Fruit fly (Drosophila melanogaster) whole organism, prepupa: Measurements from ENCODE around the gene Nsun5.

Experiments used
- CG10669 ChIP-seq: fragments of 200-800 bp; sonication (Bioruptor generic); optimal IDR thresholded peaks from 3 replicates; lab custom pipeline; 2018; ENCODE audit warnings: missing biosample characterization, mild to moderate bottlenecking, missing genetic modification characterization, moderate library complexity
- CG11294 ChIP-seq: fragments of 200-800 bp; sonication (Bioruptor generic); IDR thresholded peaks from 2 replicates; pipeline ENCODE4 v1.3.6; 2022; ENCODE audit warnings: missing biosample characterization, missing genetic modification characterization
- CG11762 ChIP-seq: fragments of 200-800 bp; sonication (Bioruptor generic); optimal IDR thresholded peaks from 3 replicates; lab custom pipeline; 2016; ENCODE audit warnings: missing biosample characterization, missing genetic modification characterization; ENCODE audit not compliant: insufficient read depth
- CG15336 ChIP-seq: fragments of 200-800 bp; sonication (Bioruptor generic); IDR thresholded peaks from 2 replicates; pipeline ENCODE4 v1.3.6; 2022; ENCODE audit warnings: missing biosample characterization, missing genetic modification characterization
- CG1621 ChIP-seq: fragments of 200-800 bp; sonication (Bioruptor generic); optimal IDR thresholded peaks from 3 replicates; lab custom pipeline; 2018; ENCODE audit warnings: missing biosample characterization, mild to moderate bottlenecking, missing genetic modification characterization
- CG16779 ChIP-seq: fragments of 200-800 bp; sonication (Bioruptor generic); optimal IDR thresholded peaks from 3 replicates; lab custom pipeline; 2017; ENCODE audit warnings: missing biosample characterization, mild to moderate bottlenecking, missing genetic modification characterization
- CG3032 ChIP-seq: fragments of 200-800 bp; optimal IDR thresholded peaks from 2 replicates; lab custom pipeline; 2019; ENCODE audit warnings: missing biosample characterization, mild to moderate bottlenecking, missing genetic modification characterization, moderate library complexity
- CG31627 ChIP-seq: fragments of 200-800 bp; sonication (Bioruptor generic); optimal IDR thresholded peaks from 3 replicates; lab custom pipeline; 2016; ENCODE audit warnings: missing biosample characterization, missing genetic modification characterization
- CG3919 ChIP-seq: fragments of 200-800 bp; sonication (Bioruptor generic); optimal IDR thresholded peaks from 3 replicates; lab custom pipeline; 2016; ENCODE audit warnings: missing biosample characterization, missing genetic modification characterization
- CG4318 ChIP-seq: fragments of 200-800 bp; sonication (Bioruptor generic); optimal IDR thresholded peaks from 3 replicates; lab custom pipeline; 2017; ENCODE audit warnings: missing biosample characterization, mild to moderate bottlenecking, missing genetic modification characterization
- CG6276 ChIP-seq: fragments of 200-800 bp; sonication (Bioruptor generic); optimal IDR thresholded peaks from 2 replicates; lab custom pipeline; 2017; ENCODE audit warnings: missing biosample characterization, mild to moderate bottlenecking, missing genetic modification characterization
- CG6792 ChIP-seq: fragments of 200-800 bp; sonication (Bioruptor generic); optimal IDR thresholded peaks from 3 replicates; lab custom pipeline; 2016; ENCODE audit warnings: missing biosample characterization, missing genetic modification characterization
- CG6854 ChIP-seq: fragments of 200-800 bp; sonication (Bioruptor generic); optimal IDR thresholded peaks from 2 replicates; lab custom pipeline; 2017; ENCODE audit warnings: missing biosample characterization, mild to moderate bottlenecking, missing genetic modification characterization
- CG7368 ChIP-seq: fragments of 200-800 bp; sonication (Bioruptor generic); optimal IDR thresholded peaks from 3 replicates; lab custom pipeline; 2016; ENCODE audit warnings: missing biosample characterization, missing genetic modification characterization
- CG8119 ChIP-seq: fragments of 200-800 bp; sonication (Bioruptor generic); IDR thresholded peaks from 3 replicates; pipeline ENCODE4 v1.3.6; 2022; ENCODE audit warnings: missing biosample characterization, missing genetic modification characterization
- CG8319 ChIP-seq: fragments of 200-800 bp; sonication (Bioruptor generic); optimal IDR thresholded peaks from 3 replicates; lab custom pipeline; 2016; ENCODE audit warnings: missing biosample characterization, missing genetic modification characterization
- Eip75B ChIP-seq: fragments of 200-800 bp; sonication (Bioruptor generic); optimal IDR thresholded peaks from 3 replicates; lab custom pipeline; 2016; ENCODE audit warnings: missing biosample characterization, missing genetic modification characterization
- Eip78C ChIP-seq: fragments of 200-800 bp; sonication (Bioruptor generic); peaks from one replicate; lab custom pipeline; 2016; ENCODE audit warnings: missing biosample characterization, missing genetic modification characterization
- Eip93F ChIP-seq: fragments of 200-800 bp; sonication (Bioruptor generic); optimal IDR thresholded peaks from 2 replicates; lab custom pipeline; 2016; ENCODE audit warnings: missing biosample characterization, mild to moderate bottlenecking, missing genetic modification characterization
- Ets96B ChIP-seq: fragments of 200-800 bp; optimal IDR thresholded peaks from 2 replicates; lab custom pipeline; 2019; ENCODE audit warnings: missing biosample characterization, mild to moderate bottlenecking, missing genetic modification characterization, moderate library complexity
- Gug ChIP-seq: fragments of 200-800 bp; sonication (Bioruptor generic); IDR thresholded peaks from 2 replicates; pipeline ENCODE4 v1.3.6; 2022; ENCODE audit warnings: missing biosample characterization, missing genetic modification characterization
- Hr39 ChIP-seq: fragments of 200-800 bp; sonication (Bioruptor generic); optimal IDR thresholded peaks from 2 replicates; lab custom pipeline; 2016; ENCODE audit warnings: missing biosample characterization, missing genetic modification characterization
- Lpt ChIP-seq: fragments of 200-800 bp; sonication (Bioruptor generic); optimal IDR thresholded peaks from 3 replicates; lab custom pipeline; 2016; ENCODE audit warnings: missing biosample characterization, missing genetic modification characterization
- Met ChIP-seq: fragments of 200-800 bp; sonication (Bioruptor generic); optimal IDR thresholded peaks from 3 replicates; lab custom pipeline; 2016; ENCODE audit warnings: missing biosample characterization, missing genetic modification characterization
- OdsH ChIP-seq: fragments of 200-800 bp; sonication (Bioruptor generic); optimal IDR thresholded peaks from 3 replicates; lab custom pipeline; 2016; ENCODE audit warnings: missing biosample characterization, missing genetic modification characterization
- Smox ChIP-seq: fragments of 200-800 bp; sonication (Bioruptor generic); optimal IDR thresholded peaks from 3 replicates; lab custom pipeline; 2016; ENCODE audit warnings: missing biosample characterization, missing genetic modification characterization
- Sox102F ChIP-seq: fragments of 200-800 bp; sonication (Bioruptor generic); optimal IDR thresholded peaks from 2 replicates; lab custom pipeline; 2016; ENCODE audit warnings: missing biosample characterization, mild to moderate bottlenecking, missing genetic modification characterization
- Sox14 ChIP-seq: fragments of 200-800 bp; sonication (Bioruptor generic); optimal IDR thresholded peaks from 3 replicates; lab custom pipeline; 2016; ENCODE audit warnings: missing biosample characterization, missing genetic modification characterization
- acj6 ChIP-seq: fragments of 200-800 bp; sonication (Bioruptor generic); optimal IDR thresholded peaks from 3 replicates; lab custom pipeline; 2016; ENCODE audit warnings: missing biosample characterization, missing genetic modification characterization
- cyc ChIP-seq: fragments of 200-800 bp; sonication (Bioruptor generic); optimal IDR thresholded peaks from 3 replicates; lab custom pipeline; 2016; ENCODE audit warnings: missing biosample characterization, missing genetic modification characterization
- dsx ChIP-seq: fragments of 200-800 bp; optimal IDR thresholded peaks from 3 replicates; lab custom pipeline; 2019; ENCODE audit warnings: missing biosample characterization, mild to moderate bottlenecking, missing genetic modification characterization, moderate library complexity; ENCODE audit not compliant: poor library complexity, severe bottlenecking
- eg ChIP-seq: fragments of 200-800 bp; sonication (Bioruptor generic); IDR thresholded peaks from 3 replicates; pipeline ENCODE4 v1.3.6; 2022; ENCODE audit warnings: missing biosample characterization, missing genetic modification characterization
- esn ChIP-seq: fragments of 200-800 bp; sonication (Bioruptor generic); optimal IDR thresholded peaks from 2 replicates; lab custom pipeline; 2016; ENCODE audit warnings: missing biosample characterization, mild to moderate bottlenecking, missing genetic modification characterization, moderate library complexity
- fd59A ChIP-seq: fragments of 200-800 bp; sonication (Bioruptor generic); optimal IDR thresholded peaks from 2 replicates; lab custom pipeline; 2017; ENCODE audit warnings: missing biosample characterization, mild to moderate bottlenecking, missing genetic modification characterization, missing genetic modification reagents
- fkh ChIP-seq: fragments of 200-800 bp; sonication (Bioruptor generic); optimal IDR thresholded peaks from 3 replicates; lab custom pipeline; 2017; ENCODE audit warnings: missing biosample characterization, mild to moderate bottlenecking, missing genetic modification characterization, moderate library complexity
- salr ChIP-seq, 2 experiments: fragments of 200-800 bp; sonication (Bioruptor generic); optimal IDR thresholded peaks; 3 replicates each; lab custom pipeline; 2016 to 2018; ENCODE audit warnings: missing biosample characterization in 2 of 2, missing genetic modification characterization in 2 of 2, mild to moderate bottlenecking in 1 of 2
- spab ChIP-seq: fragments of 200-800 bp; sonication (Bioruptor generic); optimal IDR thresholded peaks from 2 replicates; lab custom pipeline; 2017; ENCODE audit warnings: missing biosample characterization, mild to moderate bottlenecking, missing genetic modification characterization, missing genetic modification reagents
- ss ChIP-seq, 2 experiments: fragments of 200-800 bp; sonication (Bioruptor generic); optimal IDR thresholded peaks; 2 replicates in 1 of 2; 3 replicates in 1 of 2; lab custom pipeline; 2017 to 2018; ENCODE audit warnings: mild to moderate bottlenecking in 2 of 2, missing biosample characterization in 2 of 2, missing genetic modification characterization in 2 of 2, moderate library complexity in 1 of 2
- svp ChIP-seq: fragments of 200-800 bp; sonication (Bioruptor generic); peaks from one replicate; lab custom pipeline; 2016; ENCODE audit warnings: missing biosample characterization, missing genetic modification characterization
- topi ChIP-seq: fragments of 200-800 bp; sonication (Bioruptor generic); optimal IDR thresholded peaks from 3 replicates; lab custom pipeline; 2016; ENCODE audit warnings: missing biosample characterization, missing genetic modification characterization
- vri ChIP-seq: fragments of 200-800 bp; sonication (Bioruptor generic); optimal IDR thresholded peaks from 3 replicates; lab custom pipeline; 2016; ENCODE audit warnings: missing biosample characterization, mild to moderate bottlenecking, missing genetic modification characterization

The Nsun5 gene

dm6 chr3R:19180263-19180893 is 18.3 kb upstream of the Nsun5 start, which contains the start of the genes CG5555 and myd (continued):
- TF ChIP-seq CG6276 (GFP tag; lab: Kevin White, UChicago): no peak
- peak; percentile 20 for TF ChIP-seq CG7368 (GFP tag; lab: Kevin White, UChicago)
- TF ChIP-seq CG31627: peak; percentile 55
- TF ChIP-seq fkh: peak; percentile 9
- no peak for TF ChIP-seq CG8319 (GFP tag; lab: Kevin White, UChicago)
- peak; percentile 88 for TF ChIP-seq Eip78C
- peak; percentile 33 for TF ChIP-seq CG1621 (tag; lab: Kevin White, UChicago)
- TF ChIP-seq Sox14 (GFP tag; lab: Kevin White, UChicago): peak; percentile 76
- TF ChIP-seq CG15336 (GFP tag; lab: Robert Waterston, UW): peak; percentile 74
- no peak; the same call in 1 of the 3 replicates for TF ChIP-seq CG8119
- TF ChIP-seq CG6854 (GFP tag; lab: Kevin White, UChicago): no peak
- no peak; the same call in none of the 3 replicates for TF ChIP-seq eg
- no peak for TF ChIP-seq CG10669
- TF ChIP-seq CG6792 (GFP tag; lab: Kevin White, UChicago): peak; percentile 51
- TF ChIP-seq ss (GFP tag; optimal IDR thresholded peaks at IDR 0.05; lab: Kevin White, UChicago): peak; percentile 29 to 54
- TF ChIP-seq esn (GFP tag; lab: Kevin White, UChicago): peak; percentile 74
- TF ChIP-seq Lpt (GFP tag; lab: Kevin White, UChicago): peak; percentile 17
- no peak for TF ChIP-seq spab (GFP tag; lab: Kevin White, UChicago)
- peak; percentile 11 for TF ChIP-seq fd59A (GFP tag; lab: Kevin White, UChicago)
- peak; percentile 79 for TF ChIP-seq svp (GFP tag; lab: Kevin White, UChicago)
- no peak for TF ChIP-seq salr (GFP tag; optimal IDR thresholded peaks at IDR 0.05; lab: Kevin White, UChicago)
- TF ChIP-seq topi (GFP tag; lab: Kevin White, UChicago): peak; percentile 57
- TF ChIP-seq Smox (GFP tag; lab: Kevin White, UChicago): no peak
- no peak for TF ChIP-seq CG16779 (tag; lab: Kevin White, UChicago)
- TF ChIP-seq CG11294 (GFP tag; lab: Robert Waterston, UW): no peak; the same call in 1 of the 2 replicates
- TF ChIP-seq Ets96B (tag; lab: Kevin White, UChicago): peak; percentile 46
- TF ChIP-seq OdsH (GFP tag; lab: Kevin White, UChicago): peak; percentile 70
- peak; percentile 23 for TF ChIP-seq dsx (GFP tag; lab: Kevin White, UChicago)

dm6 chr3R:19176700-19177099 is 14.6 kb upstream of the Nsun5 start, which contains the start of gene CG14282:
TSS of gene CG14282 (plus strand) at chr3R:19177000.
- TF ChIP-seq cyc (GFP tag; lab: Kevin White, UChicago) (no peak), Sox102F (GFP tag; lab: Kevin White, UChicago) (no peak), eg (no peak), Met (GFP tag; lab: Kevin White, UChicago) (no peak), OdsH (GFP tag; lab: Kevin White, UChicago) (no peak), CG11294 (GFP tag; lab: Robert Waterston, UW) (no peak), Hr39 (GFP tag; lab: Kevin White, UChicago) (no peak), Gug (no peak)

dm6 chr3R:19174512-19174911 is 12.4 kb upstream of the Nsun5 start:
- TF ChIP-seq CG3919 (no peak), acj6 (GFP tag; lab: Kevin White, UChicago) (no peak)

dm6 chr3R:19167521-19167920 is 5.4 kb upstream of the Nsun5 start:
- TF ChIP-seq Gug (no peak), Sox14 (GFP tag; lab: Kevin White, UChicago) (no peak), CG6276 (GFP tag; lab: Kevin White, UChicago) (no peak), esn (GFP tag; lab: Kevin White, UChicago) (no peak), Eip75B (GFP tag; lab: Kevin White, UChicago) (no peak), topi (GFP tag; lab: Kevin White, UChicago) (no peak), dsx (GFP tag; lab: Kevin White, UChicago) (no peak), CG8319 (GFP tag; lab: Kevin White, UChicago) (no peak), CG11294 (GFP tag; lab: Robert Waterston, UW) (no peak), CG4318 (no peak), acj6 (GFP tag; lab: Kevin White, UChicago) (no peak), CG10669 (no peak), vri (GFP tag; lab: Kevin White, UChicago) (no peak), Eip93F (GFP tag; lab: Kevin White, UChicago) (no peak), CG31627 (no peak), CG11762 (GFP tag; lab: Kevin White, UChicago) (no peak), CG3032 (tag; lab: Kevin White, UChicago) (no peak), svp (GFP tag; lab: Kevin White, UChicago) (no peak), CG7368 (GFP tag; lab: Kevin White, UChicago) (no peak)
